Fruit fly (Drosophila melanogaster) whole organism, embryonic: ENCODE results near the gene CG34148.

Source experiments
- B-H2 ChIP-seq: fragments of 200-800 bp; sonication (Bioruptor generic); optimal IDR thresholded peaks from 2 replicates; lab custom pipeline; 2018; ENCODE audit warnings: missing biosample characterization, mild to moderate bottlenecking, missing genetic modification characterization
- Blimp-1 ChIP-seq: fragments of 200-800 bp; sonication (Bioruptor generic); optimal IDR thresholded peaks from 3 replicates; lab custom pipeline; 2018; ENCODE audit warnings: missing biosample characterization, missing genetic modification characterization, mild to moderate bottlenecking, moderate library complexity, missing genetic modification reagents
- CG10321 ChIP-seq: fragments of 200-800 bp; sonication (Bioruptor generic); IDR thresholded peaks from 2 replicates; pipeline ENCODE4 v1.3.6; 2022; ENCODE audit warnings: missing biosample characterization, missing genetic modification characterization
- CG10366 ChIP-seq: fragments of 200-800 bp; sonication (Bioruptor generic); IDR thresholded peaks from 2 replicates; pipeline ENCODE4 v1.3.6; 2022; ENCODE audit warnings: missing biosample characterization, missing genetic modification characterization
- CG10462 ChIP-seq: fragments of 200-800 bp; sonication (Bioruptor generic); optimal IDR thresholded peaks from 2 replicates; lab custom pipeline; 2016; ENCODE audit warnings: missing biosample characterization, missing genetic modification characterization
- CG11247 ChIP-seq: fragments of 200-800 bp; sonication (Bioruptor generic); IDR thresholded peaks from 2 replicates; pipeline ENCODE4 v1.3.6; 2022; ENCODE audit warnings: missing biosample characterization, missing genetic modification characterization
- CG12219 ChIP-seq: fragments of 200-800 bp; sonication (Bioruptor generic); optimal IDR thresholded peaks from 3 replicates; lab custom pipeline; 2018; ENCODE audit warnings: missing biosample characterization, mild to moderate bottlenecking, missing genetic modification characterization
- CG12769 ChIP-seq: fragments of 200-800 bp; sonication (Bioruptor generic); optimal IDR thresholded peaks from 2 replicates; lab custom pipeline; 2019; ENCODE audit warnings: missing biosample characterization, mild to moderate bottlenecking, missing genetic modification characterization, moderate library complexity
- CG16779 ChIP-seq: fragments of 200-800 bp; sonication (Bioruptor generic); IDR thresholded peaks from 2 replicates; pipeline ENCODE4 v1.3.6; 2022; ENCODE audit warnings: missing biosample characterization, missing genetic modification characterization
- CG17359 ChIP-seq: fragments of 200-800 bp; sonication (Bioruptor generic); optimal IDR thresholded peaks from 3 replicates; lab custom pipeline; 2018; ENCODE audit warnings: missing biosample characterization, mild to moderate bottlenecking, missing genetic modification characterization, moderate library complexity
- CG17385 ChIP-seq: fragments of 200-800 bp; sonication (Bioruptor generic); optimal IDR thresholded peaks from 3 replicates; lab custom pipeline; 2018; ENCODE audit warnings: missing biosample characterization, mild to moderate bottlenecking, missing genetic modification characterization
- CG18011 ChIP-seq: fragments of 200-800 bp; sonication (Bioruptor generic); optimal IDR thresholded peaks from 2 replicates; lab custom pipeline; 2017; ENCODE audit warnings: missing biosample characterization, missing genetic modification characterization, mild to moderate bottlenecking, moderate library complexity, missing genotype
- CG32767 ChIP-seq: fragments of 200-800 bp; sonication (Bioruptor generic); IDR thresholded peaks from 2 replicates; pipeline ENCODE4 v1.3.6; 2022; ENCODE audit warnings: missing biosample characterization, missing genetic modification characterization
- CG34422 ChIP-seq: fragments of 200-800 bp; sonication (Bioruptor generic); IDR thresholded peaks from 3 replicates; pipeline ENCODE4 v1.3.6; 2022; ENCODE audit warnings: missing biosample characterization, missing genetic modification characterization
- CG43689 ChIP-seq: fragments of 200-800 bp; sonication (Bioruptor generic); IDR thresholded peaks from 2 replicates; pipeline ENCODE4 v1.3.6; 2022; ENCODE audit warnings: missing biosample characterization, missing genetic modification characterization
- CG7745 ChIP-seq: fragments of 200-800 bp; sonication (Bioruptor generic); optimal IDR thresholded peaks from 2 replicates; lab custom pipeline; 2018; ENCODE audit warnings: missing biosample characterization, mild to moderate bottlenecking, missing genetic modification characterization, moderate library complexity
- CG8924 ChIP-seq: fragments of 200-800 bp; optimal IDR thresholded peaks from 3 replicates; lab custom pipeline; 2019; ENCODE audit warnings: missing biosample characterization, mild to moderate bottlenecking, missing genetic modification characterization, moderate library complexity
- CG9609 ChIP-seq: fragments of 200-800 bp; sonication (Bioruptor generic); optimal IDR thresholded peaks from 3 replicates; lab custom pipeline; 2016; ENCODE audit warnings: missing biosample characterization, missing genetic modification characterization
- D19A ChIP-seq: fragments of 200-800 bp; optimal IDR thresholded peaks from 3 replicates; lab custom pipeline; 2019; ENCODE audit warnings: missing biosample characterization, mild to moderate bottlenecking, missing genetic modification characterization, moderate library complexity
- Dbx ChIP-seq: fragments of 200-800 bp; sonication (Bioruptor generic); IDR thresholded peaks from 3 replicates; pipeline ENCODE4 v1.3.6; 2022; ENCODE audit warnings: missing biosample characterization, missing genetic modification characterization
- Elba2 ChIP-seq: fragments of 200-800 bp; sonication (Bioruptor generic); optimal IDR thresholded peaks from 3 replicates; lab custom pipeline; 2016; ENCODE audit warnings: missing biosample characterization, missing genetic modification characterization
- H2.0 ChIP-seq: fragments of 200-800 bp; sonication (Bioruptor generic); IDR thresholded peaks from 2 replicates; pipeline ENCODE4 v1.3.6; 2022; ENCODE audit warnings: missing biosample characterization, missing genetic modification characterization
- HLH3B ChIP-seq: fragments of 200-800 bp; sonication (Bioruptor generic); IDR thresholded peaks from 2 replicates; pipeline ENCODE4 v1.3.6; 2022; ENCODE audit warnings: missing biosample characterization, missing genetic modification characterization
- Hsf ChIP-seq: fragments of 200-800 bp; sonication (Bioruptor generic); optimal IDR thresholded peaks from 3 replicates; lab custom pipeline; 2016; ENCODE audit warnings: missing biosample characterization, missing genetic modification characterization
- MTF-1 ChIP-seq: fragments of 200-800 bp; sonication (Bioruptor generic); optimal IDR thresholded peaks from 2 replicates; lab custom pipeline; 2018; ENCODE audit warnings: missing biosample characterization, mild to moderate bottlenecking, missing genetic modification characterization, borderline replicate concordance
- Max ChIP-seq: fragments of 200-800 bp; sonication (Bioruptor generic); optimal IDR thresholded peaks from 2 replicates; lab custom pipeline; 2016; ENCODE audit warnings: missing biosample characterization, mild to moderate bottlenecking, missing genetic modification characterization
- Nf-YA ChIP-seq: fragments of 200-800 bp; sonication (Bioruptor generic); IDR thresholded peaks from 2 replicates; pipeline ENCODE4 v1.3.6; 2022; ENCODE audit warnings: missing biosample characterization, missing genetic modification characterization
- Nf-YB ChIP-seq: fragments of 200-800 bp; sonication (Bioruptor generic); optimal IDR thresholded peaks from 3 replicates; lab custom pipeline; 2019; ENCODE audit warnings: missing biosample characterization, mild to moderate bottlenecking, missing genetic modification characterization, moderate library complexity
- Oli ChIP-seq: fragments of 200-800 bp; sonication (Bioruptor generic); optimal IDR thresholded peaks from 2 replicates; lab custom pipeline; 2018; ENCODE audit warnings: missing biosample characterization, mild to moderate bottlenecking, missing genetic modification characterization, moderate library complexity
- Opbp ChIP-seq: fragments of 200-800 bp; sonication (Bioruptor generic); IDR thresholded peaks from 3 replicates; pipeline ENCODE4 v1.3.6; 2022; ENCODE audit warnings: missing biosample characterization, missing genetic modification characterization; ENCODE audit not compliant: partially characterized antibody
- Optix ChIP-seq: fragments of 200-800 bp; sonication (Bioruptor generic); IDR thresholded peaks from 3 replicates; pipeline ENCODE4 v1.3.6; 2022; ENCODE audit warnings: missing biosample characterization, missing genetic modification characterization
- Taf1 ChIP-seq: fragments of 200-800 bp; sonication (Bioruptor generic); IDR thresholded peaks from 2 replicates; pipeline ENCODE4 v1.3.6; 2022; ENCODE audit warnings: missing biosample characterization, missing genetic modification characterization
- YL-1 ChIP-seq: fragments of 200-800 bp; sonication (Bioruptor generic); optimal IDR thresholded peaks from 3 replicates; lab custom pipeline; 2017; ENCODE audit warnings: missing biosample characterization, mild to moderate bottlenecking, missing genetic modification characterization
- ara ChIP-seq: fragments of 200-800 bp; sonication (Bioruptor generic); IDR thresholded peaks from 2 replicates; pipeline ENCODE4 v1.3.6; 2022; ENCODE audit warnings: missing biosample characterization, missing genetic modification characterization
- chm ChIP-seq: fragments of 200-800 bp; sonication (Bioruptor generic); IDR thresholded peaks from 2 replicates; pipeline ENCODE4 v1.3.6; 2022; ENCODE audit warnings: missing biosample characterization, missing genetic modification characterization
- crp ChIP-seq, 2 experiments: fragments of 200-800 bp; sonication (Bioruptor generic); optimal IDR thresholded peaks; 2 replicates in 1 of 2; 3 replicates in 1 of 2; lab custom pipeline; 2017; ENCODE audit warnings: missing biosample characterization in 2 of 2, missing genetic modification characterization in 2 of 2, mild to moderate bottlenecking in 1 of 2, moderate library complexity in 1 of 2
- gcm ChIP-seq: fragments of 200-800 bp; sonication (Bioruptor generic); optimal IDR thresholded peaks from 2 replicates; lab custom pipeline; 2019; ENCODE audit warnings: missing biosample characterization, mild to moderate bottlenecking, missing genetic modification characterization, moderate library complexity
- grau ChIP-seq: fragments of 200-800 bp; optimal IDR thresholded peaks from 3 replicates; lab custom pipeline; 2019; ENCODE audit warnings: missing biosample characterization, mild to moderate bottlenecking, missing genetic modification characterization, moderate library complexity
- h ChIP-seq: fragments of >200 bp; optimal IDR thresholded peaks from 2 replicates; lab custom pipeline; 2017
- insv ChIP-seq, 2 experiments: fragments of 200-800 bp; sonication (Bioruptor generic); optimal IDR thresholded peaks; 3 replicates each; lab custom pipeline; 2016 to 2018; ENCODE audit warnings: missing biosample characterization in 2 of 2, missing genetic modification characterization in 2 of 2
- lbe ChIP-seq: fragments of 200-800 bp; sonication (Bioruptor generic); optimal IDR thresholded peaks from 2 replicates; lab custom pipeline; 2016; ENCODE audit warnings: missing biosample characterization, mild to moderate bottlenecking, missing genetic modification characterization
- org-1 ChIP-seq: fragments of 200-800 bp; sonication (Bioruptor generic); optimal IDR thresholded peaks from 2 replicates; lab custom pipeline; 2017; ENCODE audit warnings: missing biosample characterization, missing genetic modification characterization
- psq ChIP-seq: fragments of 200-800 bp; sonication (Bioruptor generic); optimal IDR thresholded peaks from 2 replicates; lab custom pipeline; 2017; ENCODE audit warnings: missing biosample characterization, missing genetic modification characterization
- repo ChIP-seq: fragments of 200-800 bp; sonication (Bioruptor generic); optimal IDR thresholded peaks from 2 replicates; lab custom pipeline; 2016; ENCODE audit warnings: missing biosample characterization, missing genetic modification characterization
- sens ChIP-seq: fragments of 200-800 bp; sonication (Bioruptor generic); peaks from one replicate; lab custom pipeline; 2016; ENCODE audit warnings: missing biosample characterization, missing genetic modification characterization
- sens-2 ChIP-seq: fragments of 200-800 bp; sonication (Bioruptor generic); IDR thresholded peaks from 2 replicates; pipeline ENCODE4 v1.3.6; 2022; ENCODE audit warnings: missing biosample characterization, missing genetic modification characterization
- sim ChIP-seq: fragments of 200-800 bp; sonication (Bioruptor generic); IDR thresholded peaks from 2 replicates; pipeline ENCODE4 v1.3.6; 2022; ENCODE audit warnings: missing biosample characterization, missing genetic modification characterization
- sqz ChIP-seq: fragments of 200-800 bp; sonication (Bioruptor generic); optimal IDR thresholded peaks from 3 replicates; lab custom pipeline; 2018; ENCODE audit warnings: missing biosample characterization, mild to moderate bottlenecking, missing genetic modification characterization
- stwl ChIP-seq: fragments of 200-800 bp; sonication (Bioruptor generic); optimal IDR thresholded peaks from 3 replicates; lab custom pipeline; 2018; ENCODE audit warnings: missing biosample characterization, mild to moderate bottlenecking, missing genetic modification characterization, moderate library complexity
- twi ChIP-seq: fragments of 200-800 bp; optimal IDR thresholded peaks from 2 replicates; lab custom pipeline; 2019; ENCODE audit warnings: missing biosample characterization, mild to moderate bottlenecking, missing genetic modification characterization, moderate library complexity

CG34148 gene

dm6 chr3R:21855469-21855826 is 23.0 kb downstream of the CG34148 start (continued):
- TF ChIP-seq CG9609 (GFP tag; lab: Kevin White, UChicago) (no peak), crp (GFP tag; optimal IDR thresholded peaks at IDR 0.05; lab: Kevin White, UChicago) (no peak), CG10462 (GFP tag; lab: Kevin White, UChicago) (no peak), stwl (tag; lab: Kevin White, UChicago) (no peak), sens-2 (no peak), twi (tag; lab: Kevin White, UChicago) (no peak), CG17359 (tag; lab: Kevin White, UChicago) (no peak), MTF-1 (GFP tag; lab: Kevin White, UChicago) (no peak), h (lab: Kevin White, UChicago) (no peak), HLH3B (GFP tag; lab: Robert Waterston, UW) (0 out of 2 replicates have a peak, but pooled peaks have one; percentile 9), Opbp (GFP tag; lab: Robert Waterston, UW) (peak; percentile 33; the same call in 1 of the 3 replicates), Hsf (GFP tag; lab: Kevin White, UChicago) (no peak), ara (peak; percentile 32; the same call in 1 of the 2 replicates), CG10366 (no peak), Dbx (GFP tag; lab: Robert Waterston, UW) (0 out of 3 replicates have a peak, but pooled peaks have one; percentile 15), CG43689 (GFP tag; lab: Robert Waterston, UW) (no peak), lbe (GFP tag; lab: Kevin White, UChicago) (no peak), CG7745 (no peak), Oli (no peak), CG10321 (GFP tag; lab: Robert Waterston, UW) (0 out of 2 replicates have a peak, but pooled peaks have one; percentile 24), sim (GFP tag; lab: Robert Waterston, UW) (peak; percentile 20; the same call in 1 of the 2 replicates), Nf-YA (GFP tag; lab: Robert Waterston, UW) (0 out of 2 replicates have a peak, but pooled peaks have one; percentile 33), CG11247 (GFP tag; lab: Robert Waterston, UW) (no peak), CG17385 (no peak), CG34422 (GFP tag; lab: Robert Waterston, UW) (no peak), Taf1 (no peak), sqz (GFP tag; lab: Kevin White, UChicago) (no peak), CG12219 (GFP tag; lab: Kevin White, UChicago) (no peak), B-H2 (GFP tag; lab: Kevin White, UChicago) (no peak), gcm (GFP tag; lab: Kevin White, UChicago) (no peak), org-1 (GFP tag; lab: Kevin White, UChicago) (no peak), Nf-YB (GFP tag; lab: Kevin White, UChicago) (no peak), Optix (no peak), Max (GFP tag; lab: Kevin White, UChicago) (no peak), YL-1 (GFP tag; lab: Kevin White, UChicago) (no peak), CG16779 (GFP tag; lab: Robert Waterston, UW) (no peak)

dm6 chr3R:21854574-21855468 is 23.7 kb downstream of the CG34148 start:
- TF ChIP-seq CG18011 (GFP tag; lab: Kevin White, UChicago): no peak
- no peak for TF ChIP-seq CG32767
- TF ChIP-seq grau (tag; lab: Kevin White, UChicago): peak; percentile 21
- peak; percentile 73 for TF ChIP-seq D19A (tag; lab: Kevin White, UChicago)
- no peak for TF ChIP-seq repo (GFP tag; lab: Kevin White, UChicago)
- no peak for TF ChIP-seq H2.0 (GFP tag; lab: Robert Waterston, UW)
- peak; percentile 54 for TF ChIP-seq sqz (GFP tag; lab: Kevin White, UChicago)
- TF ChIP-seq insv (GFP tag; optimal IDR thresholded peaks at IDR 0.05; lab: Kevin White, UChicago): peak in 1 of 2 experiments; percentile 51
- peak; percentile 76 for TF ChIP-seq Elba2 (GFP tag; lab: Kevin White, UChicago)
- TF ChIP-seq chm (GFP tag; lab: Robert Waterston, UW): peak; percentile 27
- no peak for TF ChIP-seq CG34422 (GFP tag; lab: Robert Waterston, UW)
- peak; percentile 2 for TF ChIP-seq CG8924 (tag; lab: Kevin White, UChicago)
- TF ChIP-seq Blimp-1 (GFP tag; lab: Kevin White, UChicago): peak; percentile 1
- TF ChIP-seq psq (GFP tag; lab: Kevin White, UChicago): peak; percentile 79
- TF ChIP-seq CG9609 (GFP tag; lab: Kevin White, UChicago): no peak
- no peak for TF ChIP-seq CG12769 (tag; lab: Kevin White, UChicago)
- peak; percentile 75 for TF ChIP-seq sens (GFP tag; lab: Kevin White, UChicago)
